Fruit fly (Drosophila melanogaster) whole organism, prepupa: ENCODE data around the gene Eig71Ek.
A peak's percentile ranks its signal among the peaks of the same experiment; 100 is the strongest.

Source experiments
- Blimp-1 ChIP-seq: fragments of 200-800 bp; sonication (Bioruptor generic); optimal IDR thresholded peaks from 3 replicates; lab custom pipeline; 2017; ENCODE audit warnings: missing biosample characterization, missing genetic modification characterization, mild to moderate bottlenecking, moderate library complexity, missing genetic modification reagents
- CG10669 ChIP-seq: fragments of 200-800 bp; sonication (Bioruptor generic); optimal IDR thresholded peaks from 3 replicates; lab custom pipeline; 2018; ENCODE audit warnings: missing biosample characterization, mild to moderate bottlenecking, missing genetic modification characterization, moderate library complexity
- CG11294 ChIP-seq: fragments of 200-800 bp; sonication (Bioruptor generic); IDR thresholded peaks from 2 replicates; pipeline ENCODE4 v1.3.6; 2022; ENCODE audit warnings: missing biosample characterization, missing genetic modification characterization
- CG11762 ChIP-seq: fragments of 200-800 bp; sonication (Bioruptor generic); optimal IDR thresholded peaks from 3 replicates; lab custom pipeline; 2016; ENCODE audit warnings: missing biosample characterization, missing genetic modification characterization; ENCODE audit not compliant: insufficient read depth
- CG11902 ChIP-seq: fragments of 200-800 bp; sonication (Bioruptor generic); optimal IDR thresholded peaks from 3 replicates; lab custom pipeline; 2016; ENCODE audit warnings: missing biosample characterization, missing genetic modification characterization
- CG15336 ChIP-seq: fragments of 200-800 bp; sonication (Bioruptor generic); IDR thresholded peaks from 2 replicates; pipeline ENCODE4 v1.3.6; 2022; ENCODE audit warnings: missing biosample characterization, missing genetic modification characterization
- CG1621 ChIP-seq: fragments of 200-800 bp; sonication (Bioruptor generic); optimal IDR thresholded peaks from 3 replicates; lab custom pipeline; 2018; ENCODE audit warnings: missing biosample characterization, mild to moderate bottlenecking, missing genetic modification characterization
- CG16779 ChIP-seq: fragments of 200-800 bp; sonication (Bioruptor generic); optimal IDR thresholded peaks from 3 replicates; lab custom pipeline; 2017; ENCODE audit warnings: missing biosample characterization, mild to moderate bottlenecking, missing genetic modification characterization
- CG3032 ChIP-seq: fragments of 200-800 bp; optimal IDR thresholded peaks from 2 replicates; lab custom pipeline; 2019; ENCODE audit warnings: missing biosample characterization, mild to moderate bottlenecking, missing genetic modification characterization, moderate library complexity
- CG32006 ChIP-seq: fragments of 200-800 bp; sonication (Bioruptor generic); optimal IDR thresholded peaks from 3 replicates; lab custom pipeline; 2017; ENCODE audit warnings: missing biosample characterization, mild to moderate bottlenecking, missing genetic modification characterization
- CG3919 ChIP-seq: fragments of 200-800 bp; sonication (Bioruptor generic); optimal IDR thresholded peaks from 3 replicates; lab custom pipeline; 2016; ENCODE audit warnings: missing biosample characterization, missing genetic modification characterization
- CG4318 ChIP-seq: fragments of 200-800 bp; sonication (Bioruptor generic); optimal IDR thresholded peaks from 3 replicates; lab custom pipeline; 2017; ENCODE audit warnings: missing biosample characterization, mild to moderate bottlenecking, missing genetic modification characterization
- CG6163 ChIP-seq: fragments of 200-800 bp; sonication (Bioruptor generic); IDR thresholded peaks from 3 replicates; pipeline ENCODE4 v1.3.6; 2022; ENCODE audit warnings: missing biosample characterization, missing genetic modification characterization
- CG6276 ChIP-seq: fragments of 200-800 bp; sonication (Bioruptor generic); optimal IDR thresholded peaks from 2 replicates; lab custom pipeline; 2017; ENCODE audit warnings: missing biosample characterization, mild to moderate bottlenecking, missing genetic modification characterization
- CG6808 ChIP-seq: fragments of 200-800 bp; sonication (Bioruptor generic); optimal IDR thresholded peaks from 3 replicates; lab custom pipeline; 2017; ENCODE audit warnings: missing biosample characterization, missing genetic modification characterization, mild to moderate bottlenecking, moderate library complexity, missing genetic modification reagents
- CG6854 ChIP-seq: fragments of 200-800 bp; sonication (Bioruptor generic); optimal IDR thresholded peaks from 2 replicates; lab custom pipeline; 2017; ENCODE audit warnings: missing biosample characterization, mild to moderate bottlenecking, missing genetic modification characterization
- CG7368 ChIP-seq: fragments of 200-800 bp; sonication (Bioruptor generic); optimal IDR thresholded peaks from 3 replicates; lab custom pipeline; 2016; ENCODE audit warnings: missing biosample characterization, missing genetic modification characterization
- CG8119 ChIP-seq: fragments of 200-800 bp; sonication (Bioruptor generic); IDR thresholded peaks from 3 replicates; pipeline ENCODE4 v1.3.6; 2022; ENCODE audit warnings: missing biosample characterization, missing genetic modification characterization
- CG8319 ChIP-seq: fragments of 200-800 bp; sonication (Bioruptor generic); optimal IDR thresholded peaks from 3 replicates; lab custom pipeline; 2016; ENCODE audit warnings: missing biosample characterization, missing genetic modification characterization
- CG8632 ChIP-seq: fragments of 200-800 bp; sonication (Bioruptor generic); optimal IDR thresholded peaks from 3 replicates; lab custom pipeline; 2016; ENCODE audit warnings: missing biosample characterization, missing genetic modification characterization
- CG9139 ChIP-seq: fragments of 200-800 bp; sonication (Bioruptor generic); optimal IDR thresholded peaks from 3 replicates; lab custom pipeline; 2017; ENCODE audit warnings: missing biosample characterization, mild to moderate bottlenecking, missing genetic modification characterization
- Eip75B ChIP-seq: fragments of 200-800 bp; sonication (Bioruptor generic); optimal IDR thresholded peaks from 3 replicates; lab custom pipeline; 2016; ENCODE audit warnings: missing biosample characterization, missing genetic modification characterization
- Eip78C ChIP-seq: fragments of 200-800 bp; sonication (Bioruptor generic); peaks from one replicate; lab custom pipeline; 2016; ENCODE audit warnings: missing biosample characterization, missing genetic modification characterization
- Eip93F ChIP-seq: fragments of 200-800 bp; sonication (Bioruptor generic); optimal IDR thresholded peaks from 2 replicates; lab custom pipeline; 2016; ENCODE audit warnings: missing biosample characterization, mild to moderate bottlenecking, missing genetic modification characterization
- Ets21C ChIP-seq: fragments of 200-800 bp; sonication (Bioruptor generic); optimal IDR thresholded peaks from 3 replicates; lab custom pipeline; 2016; ENCODE audit warnings: missing biosample characterization, missing genetic modification characterization
- Ets96B ChIP-seq: fragments of 200-800 bp; optimal IDR thresholded peaks from 2 replicates; lab custom pipeline; 2019; ENCODE audit warnings: missing biosample characterization, mild to moderate bottlenecking, missing genetic modification characterization, moderate library complexity
- Gug ChIP-seq: fragments of 200-800 bp; sonication (Bioruptor generic); IDR thresholded peaks from 2 replicates; pipeline ENCODE4 v1.3.6; 2022; ENCODE audit warnings: missing biosample characterization, missing genetic modification characterization
- Hr38 ChIP-seq: sonication (Bioruptor generic); optimal IDR thresholded peaks from 2 replicates; lab custom pipeline; 2016; ENCODE audit warnings: missing biosample characterization, missing genetic modification characterization
- Hr39 ChIP-seq: fragments of 200-800 bp; sonication (Bioruptor generic); optimal IDR thresholded peaks from 2 replicates; lab custom pipeline; 2016; ENCODE audit warnings: missing biosample characterization, missing genetic modification characterization
- Lpt ChIP-seq: fragments of 200-800 bp; sonication (Bioruptor generic); optimal IDR thresholded peaks from 3 replicates; lab custom pipeline; 2016; ENCODE audit warnings: missing biosample characterization, missing genetic modification characterization
- Met ChIP-seq: fragments of 200-800 bp; sonication (Bioruptor generic); optimal IDR thresholded peaks from 3 replicates; lab custom pipeline; 2016; ENCODE audit warnings: missing biosample characterization, missing genetic modification characterization
- OdsH ChIP-seq: fragments of 200-800 bp; sonication (Bioruptor generic); optimal IDR thresholded peaks from 3 replicates; lab custom pipeline; 2016; ENCODE audit warnings: missing biosample characterization, missing genetic modification characterization
- Smox ChIP-seq: fragments of 200-800 bp; sonication (Bioruptor generic); optimal IDR thresholded peaks from 3 replicates; lab custom pipeline; 2016; ENCODE audit warnings: missing biosample characterization, missing genetic modification characterization
- Sox102F ChIP-seq: fragments of 200-800 bp; sonication (Bioruptor generic); optimal IDR thresholded peaks from 2 replicates; lab custom pipeline; 2016; ENCODE audit warnings: missing biosample characterization, mild to moderate bottlenecking, missing genetic modification characterization
- Sox14 ChIP-seq: fragments of 200-800 bp; sonication (Bioruptor generic); optimal IDR thresholded peaks from 3 replicates; lab custom pipeline; 2016; ENCODE audit warnings: missing biosample characterization, missing genetic modification characterization
- Sox15 ChIP-seq: fragments of 200-800 bp; sonication (Bioruptor generic); optimal IDR thresholded peaks from 3 replicates; lab custom pipeline; 2016; ENCODE audit warnings: missing biosample characterization, missing genetic modification characterization
- achi ChIP-seq: fragments of 200-800 bp; sonication (Bioruptor generic); optimal IDR thresholded peaks from 3 replicates; lab custom pipeline; 2016; ENCODE audit warnings: missing biosample characterization, missing genetic modification characterization
- cyc ChIP-seq: fragments of 200-800 bp; sonication (Bioruptor generic); optimal IDR thresholded peaks from 3 replicates; lab custom pipeline; 2016; ENCODE audit warnings: missing biosample characterization, missing genetic modification characterization
- dsx ChIP-seq: fragments of 200-800 bp; optimal IDR thresholded peaks from 3 replicates; lab custom pipeline; 2019; ENCODE audit warnings: missing biosample characterization, mild to moderate bottlenecking, missing genetic modification characterization, moderate library complexity; ENCODE audit not compliant: poor library complexity, severe bottlenecking
- eg ChIP-seq: fragments of 200-800 bp; sonication (Bioruptor generic); IDR thresholded peaks from 3 replicates; pipeline ENCODE4 v1.3.6; 2022; ENCODE audit warnings: missing biosample characterization, missing genetic modification characterization
- esn ChIP-seq: fragments of 200-800 bp; sonication (Bioruptor generic); optimal IDR thresholded peaks from 2 replicates; lab custom pipeline; 2016; ENCODE audit warnings: missing biosample characterization, mild to moderate bottlenecking, missing genetic modification characterization, moderate library complexity
- fd59A ChIP-seq: fragments of 200-800 bp; sonication (Bioruptor generic); optimal IDR thresholded peaks from 2 replicates; lab custom pipeline; 2017; ENCODE audit warnings: missing biosample characterization, mild to moderate bottlenecking, missing genetic modification characterization, missing genetic modification reagents
- fd85E ChIP-seq: fragments of 200-800 bp; sonication (Bioruptor generic); optimal IDR thresholded peaks from 3 replicates; lab custom pipeline; 2016; ENCODE audit warnings: missing biosample characterization, missing genetic modification characterization
- fkh ChIP-seq: fragments of 200-800 bp; sonication (Bioruptor generic); optimal IDR thresholded peaks from 3 replicates; lab custom pipeline; 2017; ENCODE audit warnings: missing biosample characterization, mild to moderate bottlenecking, missing genetic modification characterization, moderate library complexity
- lz ChIP-seq: fragments of 200-800 bp; sonication (Bioruptor generic); optimal IDR thresholded peaks from 3 replicates; lab custom pipeline; 2016; ENCODE audit warnings: missing biosample characterization, missing genetic modification characterization
- net ChIP-seq: fragments of 200-800 bp; sonication (Bioruptor generic); optimal IDR thresholded peaks from 3 replicates; lab custom pipeline; 2016; ENCODE audit warnings: missing biosample characterization, missing genetic modification characterization
- spab ChIP-seq: fragments of 200-800 bp; sonication (Bioruptor generic); optimal IDR thresholded peaks from 2 replicates; lab custom pipeline; 2017; ENCODE audit warnings: missing biosample characterization, mild to moderate bottlenecking, missing genetic modification characterization, missing genetic modification reagents
- ss ChIP-seq, 2 experiments: fragments of 200-800 bp; sonication (Bioruptor generic); optimal IDR thresholded peaks; 2 replicates in 1 of 2; 3 replicates in 1 of 2; lab custom pipeline; 2017 to 2018; ENCODE audit warnings: mild to moderate bottlenecking in 2 of 2, missing biosample characterization in 2 of 2, missing genetic modification characterization in 2 of 2, moderate library complexity in 1 of 2
- svp ChIP-seq: fragments of 200-800 bp; sonication (Bioruptor generic); peaks from one replicate; lab custom pipeline; 2016; ENCODE audit warnings: missing biosample characterization, missing genetic modification characterization
- topi ChIP-seq: fragments of 200-800 bp; sonication (Bioruptor generic); optimal IDR thresholded peaks from 3 replicates; lab custom pipeline; 2016; ENCODE audit warnings: missing biosample characterization, missing genetic modification characterization
- vri ChIP-seq: fragments of 200-800 bp; sonication (Bioruptor generic); optimal IDR thresholded peaks from 3 replicates; lab custom pipeline; 2016; ENCODE audit warnings: missing biosample characterization, mild to moderate bottlenecking, missing genetic modification characterization

Eig71Ek gene

DNA sequence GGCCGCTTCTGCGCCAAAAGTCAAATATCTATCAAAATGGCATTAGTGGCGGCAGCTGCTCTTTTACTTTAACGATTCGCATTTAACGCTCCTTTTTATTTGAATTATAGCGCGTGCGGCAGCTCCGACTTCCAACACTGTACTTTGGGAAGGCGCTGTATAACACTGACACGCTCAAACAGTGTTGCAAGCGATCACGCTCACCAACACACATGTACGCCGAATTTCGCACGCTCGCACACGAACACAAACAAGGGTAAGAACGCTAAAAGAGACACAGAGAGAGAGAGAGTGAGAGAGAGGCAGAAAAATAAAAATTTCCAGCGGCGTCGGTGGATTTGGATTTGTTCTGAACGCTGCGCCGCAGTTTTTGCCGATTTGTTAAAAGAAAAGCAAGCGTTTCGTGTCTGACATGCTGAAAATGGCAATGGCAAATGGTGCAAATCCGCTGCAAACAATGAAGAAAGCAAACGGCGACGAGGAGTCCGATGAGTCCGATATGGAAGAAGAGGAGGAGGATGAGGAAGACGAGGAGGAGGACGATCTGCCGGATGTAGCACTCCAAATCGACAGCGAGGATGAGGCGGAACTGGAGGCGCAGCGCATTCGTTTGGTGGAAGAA lies 41.3 kb upstream of the Eig71Ek start, which contains the start of gene Phs:
TSS of gene Phs (plus strand) at position 276 of the 622 bp plus-strand sequence.
- TF ChIP-seq CG6276 (GFP tag; lab: Kevin White, UChicago) (no peak), Lpt (GFP tag; lab: Kevin White, UChicago) (no peak), lz (GFP tag; lab: Kevin White, UChicago) (peak; percentile 86), CG6163 (GFP tag; lab: Robert Waterston, UW) (peak; percentile 70), dsx (GFP tag; lab: Kevin White, UChicago) (peak; percentile 72), Sox14 (peak; percentile 86), ss (GFP tag; optimal IDR thresholded peaks at IDR 0.05; lab: Kevin White, UChicago) (peak; percentile 34 to 64), CG9139 (peak; percentile 16), eg (GFP tag; lab: Robert Waterston, UW) (peak; percentile 69), Ets21C (peak; percentile 63), CG10669 (GFP tag; lab: Kevin White, UChicago) (peak; percentile 65), Smox (GFP tag; lab: Kevin White, UChicago) (peak; percentile 58), CG8119 (GFP tag; lab: Robert Waterston, UW) (no peak), CG32006 (GFP tag; lab: Kevin White, UChicago) (peak; percentile 59), svp (GFP tag; lab: Kevin White, UChicago) (peak; percentile 85), CG11294 (GFP tag; lab: Robert Waterston, UW) (peak; percentile 32; the same call in 1 of the 2 replicates), topi (GFP tag; lab: Kevin White, UChicago) (peak; percentile 85), net (GFP tag; lab: Kevin White, UChicago) (peak; percentile 66), CG7368 (peak; percentile 69), Met (GFP tag; lab: Kevin White, UChicago) (peak; percentile 77), esn (GFP tag; lab: Kevin White, UChicago) (peak; percentile 82), CG16779 (tag; lab: Kevin White, UChicago) (peak; percentile 29), CG3032 (tag; lab: Kevin White, UChicago) (peak; percentile 42), Sox15 (GFP tag; lab: Kevin White, UChicago) (peak; percentile 51), CG3919 (GFP tag; lab: Kevin White, UChicago) (peak; percentile 90), CG8319 (GFP tag; lab: Kevin White, UChicago) (peak; percentile 59), Eip78C (peak; percentile 85), cyc (peak; percentile 87), CG15336 (GFP tag; lab: Robert Waterston, UW) (no peak; the same call in 1 of the 2 replicates), CG4318 (GFP tag; lab: Kevin White, UChicago) (no peak), Eip93F (GFP tag; lab: Kevin White, UChicago) (no peak), fd85E (GFP tag; lab: Kevin White, UChicago) (peak; percentile 65), Eip75B (GFP tag; lab: Kevin White, UChicago) (peak; percentile 70), Gug (GFP tag; lab: Robert Waterston, UW) (peak; percentile 33; the same call in 1 of the 2 replicates), OdsH (GFP tag; lab: Kevin White, UChicago) (peak; percentile 72), Hr38 (GFP tag; lab: Kevin White, UChicago) (no peak), achi (GFP tag; lab: Kevin White, UChicago) (peak; percentile 68), spab (GFP tag; lab: Kevin White, UChicago) (peak; percentile 15), CG11902 (GFP tag; lab: Kevin White, UChicago) (peak; percentile 63), CG11762 (GFP tag; lab: Kevin White, UChicago) (no peak), fd59A (GFP tag; lab: Kevin White, UChicago) (peak; percentile 32), Blimp-1 (peak; percentile 50), Sox102F (GFP tag; lab: Kevin White, UChicago) (peak; percentile 71), Hr39 (GFP tag; lab: Kevin White, UChicago) (peak; percentile 77), vri (GFP tag; lab: Kevin White, UChicago) (peak; percentile 81), CG8632 (GFP tag; lab: Kevin White, UChicago) (peak; percentile 15), fkh (GFP tag; lab: Kevin White, UChicago) (peak; percentile 57), CG6854 (GFP tag; lab: Kevin White, UChicago) (peak; percentile 45), CG6808 (GFP tag; lab: Kevin White, UChicago) (peak; percentile 41), Ets96B (peak; percentile 26), CG1621 (tag; lab: Kevin White, UChicago) (peak; percentile 31)
